Worm (Caenorhabditis elegans): Measurements from ENCODE around the gene W07G4.1.

Gene W07G4.1

DNA sequence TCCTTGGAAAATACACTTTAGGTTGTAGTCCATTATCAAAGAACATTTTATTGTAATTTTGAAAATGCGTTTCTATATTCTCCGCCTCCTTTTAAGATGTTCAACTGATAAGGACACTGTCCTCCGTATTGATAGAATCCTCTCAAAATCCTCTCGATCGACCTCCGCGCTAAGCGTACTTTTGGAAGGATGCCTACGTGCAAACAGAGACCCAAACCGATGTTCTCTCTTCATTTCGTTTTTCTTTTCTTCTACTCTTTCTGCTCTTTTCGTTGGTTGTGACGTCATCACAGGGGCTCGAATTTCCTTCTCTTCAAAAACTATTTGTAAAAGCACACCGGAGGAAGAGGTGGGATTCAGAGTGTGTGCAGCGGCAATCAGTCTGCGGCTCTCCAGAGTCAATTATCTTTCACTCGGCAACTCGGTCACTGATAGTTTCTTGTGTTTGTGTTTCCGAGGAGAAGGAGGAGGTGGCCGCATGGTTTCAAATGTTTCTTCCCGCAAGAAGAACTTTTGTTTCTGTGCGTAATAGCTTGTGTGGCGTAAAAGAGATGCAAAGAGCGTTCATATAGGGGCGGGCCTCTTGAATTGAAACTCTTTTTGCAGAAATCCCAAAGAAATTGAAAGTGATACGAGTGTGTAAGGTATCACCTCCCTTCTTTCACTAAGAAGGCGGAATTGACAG is 49.3 kb downstream of the W07G4.1 start, which contains the start of gene C34B4.2 (continued):
- TF ChIP-seq T26A8.4 (GFP tag; IDR thresholded peaks at IDR 0.05) (peak; percentile 55; the same call in 1 of the 2 replicates), ZK337.2 (GFP tag; IDR thresholded peaks at IDR 0.05) (no peak), mdl-1 (tag; optimal IDR thresholded peaks at IDR 0.05) (peak in 1 of 2 experiments; percentile 66), daf-8 (GFP tag; IDR thresholded peaks at IDR 0.05) (no peak), hif-1 (tag; optimal IDR thresholded peaks at IDR 0.05) (peak; percentile 84 to 99), nhr-76 (tag; optimal IDR thresholded peaks at IDR 0.05) (no peak), dmd-9 (GFP tag; IDR thresholded peaks at IDR 0.05) (no peak), lin-29 (GFP tag; IDR thresholded peaks at IDR 0.05) (no peak), ceh-44 (GFP tag; IDR thresholded peaks at IDR 0.05) (no peak), dve-1 (tag; optimal IDR thresholded peaks at IDR 0.05; ENCODE audit: insufficient read depth) (peak; percentile 57), mxl-2 (GFP tag; conservative IDR thresholded peaks at IDR 0.05) (no peak), attf-4 (tag; optimal IDR thresholded peaks at IDR 0.05) (no peak), Y75B8A.6 (GFP tag; IDR thresholded peaks at IDR 0.05) (no peak), daf-12 (tag; optimal IDR thresholded peaks at IDR 0.05) (no peak), madf-9 (GFP tag; conservative IDR thresholded peaks at IDR 0.05) (no peak), zfp-2 (tag; optimal IDR thresholded peaks at IDR 0.05) (no peak), sdz-12 (GFP tag; optimal IDR thresholded peaks at IDR 0.05) (no peak), nhr-111 (GFP tag; optimal IDR thresholded peaks at IDR 0.05) (no peak), fos-1 (tag; optimal IDR thresholded peaks at IDR 0.05) (no peak), D1046.2 (GFP tag; IDR thresholded peaks at IDR 0.05) (no peak), zag-1 (tag; optimal IDR thresholded peaks at IDR 0.05) (no peak), dmd-6 (GFP tag; IDR thresholded peaks at IDR 0.05) (peak; percentile 79), spr-3 (GFP tag; optimal IDR thresholded peaks at IDR 0.05) (no peak), lir-3 (tag; optimal IDR thresholded peaks at IDR 0.05) (no peak), spr-1 (tag; optimal IDR thresholded peaks at IDR 0.05) (no peak), egl-27 (tag; optimal IDR thresholded peaks at IDR 0.05) (no peak), aly-2 (tag; optimal IDR thresholded peaks at IDR 0.05) (no peak), ama-1 (optimal IDR thresholded peaks at IDR 0.05) (no peak), nhr-25 (tag; optimal IDR thresholded peaks at IDR 0.05; ENCODE audit: borderline replicate concordance, insufficient read depth) (no peak), snpc-1.2 (GFP tag; IDR thresholded peaks at IDR 0.05) (no peak), rbr-2 (tag; optimal IDR thresholded peaks at IDR 0.05) (peak; percentile 3), ceh-82 (tag; optimal IDR thresholded peaks at IDR 0.05) (no peak), unc-39 (tag; optimal IDR thresholded peaks at IDR 0.05) (no peak), unc-62 (GFP tag; optimal IDR thresholded peaks at IDR 0.05 in 1 of 2) (peak in 1 of 2 experiments; percentile 93), unc-62 (tag; optimal IDR thresholded peaks at IDR 0.05) (no peak), vab-7 (GFP tag; IDR thresholded peaks at IDR 0.05) (no peak), nhr-48 (tag; optimal IDR thresholded peaks at IDR 0.05) (peak; percentile 51), lin-39 (tag; optimal IDR thresholded peaks at IDR 0.05) (no peak), nhr-28 (tag; optimal IDR thresholded peaks at IDR 0.05) (peak; percentile 55), F44E2.7 (GFP tag; IDR thresholded peaks at IDR 0.05) (no peak), nhr-11 (tag; optimal IDR thresholded peaks at IDR 0.05) (peak; percentile 51), lin-1 (GFP tag; IDR thresholded peaks at IDR 0.05) (peak; percentile 68; the same call in 1 of the 2 replicates), tra-1 (GFP tag; IDR thresholded peaks at IDR 0.05) (peak; percentile 72; the same call in 1 of the 2 replicates), hlh-30 (tag; optimal IDR thresholded peaks at IDR 0.05; ENCODE audit: insufficient read depth) (peak; percentile 3), hlh-11 (tag; optimal IDR thresholded peaks at IDR 0.05) (peak; percentile 90), egl-43 (GFP tag; IDR thresholded peaks at IDR 0.05) (no peak), ceh-62 (tag; optimal IDR thresholded peaks at IDR 0.05) (no peak), ces-1 (GFP tag; optimal IDR thresholded peaks at IDR 0.05) (no peak), ceh-32 (tag; optimal IDR thresholded peaks at IDR 0.05; ENCODE audit: poor library complexity) (no peak), Y105C5A.15 (GFP tag; IDR thresholded peaks at IDR 0.05) (no peak), ceh-20 (GFP tag; IDR thresholded peaks at IDR 0.05) (no peak; the same call in 1 of the 2 replicates)
